Worm (Caenorhabditis elegans) whole organism, late embryonic: ENCODE data around the gene cal-1.

ENCODE experiments used
- Y22D7AL.16 ChIP-seq: sonication (generic microtip); optimal IDR thresholded peaks from 2 replicates; lab custom pipeline; 2016; ENCODE audit warnings: missing genetic modification characterization, missing compliant biosample characterization
- ceh-30 ChIP-seq: fragments of 150-350 bp; optimal IDR thresholded peaks from 2 replicates; lab custom pipeline; 2014; ENCODE audit warnings: missing biosample characterization, missing genetic modification characterization
- dmd-4 ChIP-seq: sonication (generic microtip); optimal IDR thresholded peaks from 2 replicates; lab custom pipeline; 2016; ENCODE audit warnings: borderline replicate concordance, missing genetic modification characterization, missing compliant biosample characterization
- fkh-10 ChIP-seq: fragments of 150-350 bp; optimal IDR thresholded peaks from 2 replicates; lab custom pipeline; 2014; ENCODE audit warnings: missing biosample characterization, missing genetic modification reagents, missing genetic modification characterization
- hlh-6 ChIP-seq: sonication (generic microtip); optimal IDR thresholded peaks from 2 replicates; lab custom pipeline; 2016; ENCODE audit warnings: missing genotype, missing genetic modification characterization, missing compliant biosample characterization
- pag-3 ChIP-seq: sonication (generic microtip); optimal IDR thresholded peaks from 2 replicates; lab custom pipeline; 2016; ENCODE audit warnings: missing compliant biosample characterization, missing genetic modification characterization, borderline replicate concordance
- pha-4 ChIP-seq: fragments of 150-350 bp; optimal IDR thresholded peaks from 2 replicates; lab custom pipeline; 2018; ENCODE audit warnings: missing biosample characterization, missing genetic modification reagents, missing genetic modification characterization
- pqm-1 ChIP-seq: sonication (generic microtip); optimal IDR thresholded peaks from 2 replicates; lab custom pipeline; 2016; ENCODE audit warnings: missing genetic modification characterization, missing compliant biosample characterization
- ttx-3 ChIP-seq: sonication (generic microtip); optimal IDR thresholded peaks from 2 replicates; lab custom pipeline; 2016; ENCODE audit warnings: missing genetic modification reagents, missing genetic modification characterization, missing compliant biosample characterization
- unc-55 ChIP-seq: sonication (generic microtip); optimal IDR thresholded peaks from 2 replicates; lab custom pipeline; 2017; ENCODE audit warnings: missing biosample characterization, missing genetic modification reagents, missing genetic modification characterization
- ztf-16 ChIP-seq: sonication (generic microtip); optimal IDR thresholded peaks from 2 replicates; lab custom pipeline; 2017; ENCODE audit warnings: missing genetic modification characterization, missing compliant biosample characterization

- no peak for TF ChIP-seq dmd-4 (tag; lab: Kevin White, UChicago)
- TF ChIP-seq ztf-16 (tag; lab: Kevin White, UChicago), result no peak
- no peak for TF ChIP-seq ttx-3
- no peak for TF ChIP-seq hlh-6 (tag; lab: Kevin White, UChicago)
- no peak for TF ChIP-seq pqm-1 (tag; lab: Kevin White, UChicago)
- TF ChIP-seq ceh-30 (tag; lab: Kevin White, UChicago), result no peak
- TF ChIP-seq Y22D7AL.16, result no peak
- TF ChIP-seq pha-4 (tag; lab: Kevin White, UChicago), result no peak
- TF ChIP-seq fkh-10, result no peak
- TF ChIP-seq pag-3 (tag; lab: Kevin White, UChicago), result no peak
- no peak for TF ChIP-seq unc-55 (GFP tag; lab: Kevin White, UChicago)
These were observed 36.3 kb upstream of the cal-1 start for ce11 chrV:12553286-12553725.
